Worm (Caenorhabditis elegans) whole organism, mixed stage, embryonic: ENCODE data around the gene F46B3.15.

Experiments used
- bed-3 ChIP-seq: fragments of 200-800 bp; sonication (Bioruptor generic); optimal IDR thresholded peaks from 3 replicates; lab custom pipeline; 2018; ENCODE audit warnings: mild to moderate bottlenecking, missing genetic modification characterization, moderate library complexity, missing compliant biosample characterization
- blmp-1 ChIP-seq: fragments of 150-350 bp; optimal IDR thresholded peaks from 2 replicates; lab custom pipeline; 2014; ENCODE audit warnings: missing biosample characterization, missing genetic modification characterization
- ceh-39 ChIP-seq: fragments of 150-350 bp; optimal IDR thresholded peaks from 2 replicates; lab custom pipeline; 2014; ENCODE audit warnings: missing biosample characterization, missing genetic modification characterization
- ceh-83 ChIP-seq: fragments of 200-800 bp; sonication (Bioruptor generic); optimal IDR thresholded peaks from 2 replicates; lab custom pipeline; 2018; ENCODE audit warnings: mild to moderate bottlenecking, missing genetic modification characterization, missing compliant biosample characterization
- ces-1 ChIP-seq: fragments of 150-350 bp; optimal IDR thresholded peaks from 2 replicates; lab custom pipeline; 2014; ENCODE audit warnings: missing biosample characterization, missing genetic modification reagents, missing genetic modification characterization
- cnd-1 ChIP-seq: fragments of 200-800 bp; sonication (Bioruptor generic); optimal IDR thresholded peaks from 2 replicates; lab custom pipeline; 2018; ENCODE audit warnings: mild to moderate bottlenecking, missing genetic modification characterization, missing compliant biosample characterization
- drap-1 ChIP-seq: fragments of 200-800 bp; sonication (Bioruptor generic); optimal IDR thresholded peaks from 3 replicates; lab custom pipeline; 2018; ENCODE audit warnings: mild to moderate bottlenecking, missing genetic modification characterization, missing compliant biosample characterization
- elt-1 ChIP-seq: sonication (generic microtip); optimal IDR thresholded peaks from 2 replicates; lab custom pipeline; 2017; ENCODE audit warnings: missing genetic modification characterization, mild to moderate bottlenecking, missing compliant biosample characterization, antibody characterized with exemption, moderate library complexity, borderline replicate concordance; ENCODE audit not compliant: insufficient read depth
- elt-3 ChIP-seq: fragments of 150-350 bp; optimal IDR thresholded peaks from 2 replicates; lab custom pipeline; 2014; ENCODE audit warnings: missing biosample characterization, missing genetic modification characterization
- flh-1 ChIP-seq: fragments of 200-800 bp; sonication (Bioruptor generic); optimal IDR thresholded peaks from 2 replicates; lab custom pipeline; 2018; ENCODE audit warnings: mild to moderate bottlenecking, missing genetic modification characterization, moderate library complexity, missing compliant biosample characterization
- ham-2 ChIP-seq: fragments of 200-800 bp; sonication (Bioruptor generic); optimal IDR thresholded peaks from 2 replicates; lab custom pipeline; 2018; ENCODE audit warnings: mild to moderate bottlenecking, missing genetic modification characterization, missing compliant biosample characterization
- hlh-1 ChIP-seq: fragments of 150-350 bp; optimal IDR thresholded peaks from 2 replicates; lab custom pipeline; 2014; ENCODE audit warnings: missing biosample characterization, missing genetic modification reagents, missing genetic modification characterization
- lin-13 ChIP-seq: fragments of 150-350 bp; optimal IDR thresholded peaks from 2 replicates; lab custom pipeline; 2014; ENCODE audit warnings: missing biosample characterization, missing genetic modification characterization
- lsy-2 ChIP-seq: fragments of 150-350 bp; optimal IDR thresholded peaks from 2 replicates; lab custom pipeline; 2014; ENCODE audit warnings: missing biosample characterization, missing genetic modification characterization
- mab-5 ChIP-seq: fragments of 150-350 bp; optimal IDR thresholded peaks from 2 replicates; lab custom pipeline; 2014; ENCODE audit warnings: missing biosample characterization, missing genetic modification characterization
- mep-1 ChIP-seq: fragments of 150-350 bp; optimal IDR thresholded peaks from 2 replicates; lab custom pipeline; 2017; ENCODE audit warnings: missing biosample characterization, missing genetic modification reagents, missing genetic modification characterization, inconsistent platforms
- mls-2 ChIP-seq: sonication (generic microtip); optimal IDR thresholded peaks from 2 replicates; lab custom pipeline; 2016; ENCODE audit warnings: mild to moderate bottlenecking, missing genetic modification characterization, moderate library complexity, missing compliant biosample characterization
- nhr-237 ChIP-seq: fragments of 150-350 bp; optimal IDR thresholded peaks from 2 replicates; lab custom pipeline; 2014; ENCODE audit warnings: missing biosample characterization, missing genetic modification characterization
- nhr-28 ChIP-seq: fragments of 150-350 bp; optimal IDR thresholded peaks from 2 replicates; lab custom pipeline; 2014; ENCODE audit warnings: missing biosample characterization, missing genetic modification characterization
- nhr-76 ChIP-seq: sonication (generic microtip); optimal IDR thresholded peaks from 2 replicates; lab custom pipeline; 2017; ENCODE audit warnings: missing biosample characterization, missing genetic modification characterization
- pha-4 ChIP-seq: fragments of 150-350 bp; optimal IDR thresholded peaks from 2 replicates; lab custom pipeline; 2018; ENCODE audit warnings: missing biosample characterization, missing genetic modification reagents, missing genetic modification characterization
- sem-2 ChIP-seq: fragments of 200-800 bp; sonication (Bioruptor generic); optimal IDR thresholded peaks from 2 replicates; lab custom pipeline; 2018; ENCODE audit warnings: mild to moderate bottlenecking, missing genetic modification characterization, missing compliant biosample characterization
- snpc-4 ChIP-seq: fragments of 150-350 bp; optimal IDR thresholded peaks from 2 replicates; lab custom pipeline; 2014; ENCODE audit warnings: missing biosample characterization, missing genetic modification characterization
- sptf-1 ChIP-seq: sonication (generic microtip); optimal IDR thresholded peaks from 2 replicates; lab custom pipeline; 2017; ENCODE audit warnings: mild to moderate bottlenecking, missing genetic modification characterization, moderate library complexity, missing compliant biosample characterization
- tbx-8 ChIP-seq: fragments of 200-800 bp; sonication (Bioruptor generic); optimal IDR thresholded peaks from 2 replicates; lab custom pipeline; 2018; ENCODE audit warnings: mild to moderate bottlenecking, missing genetic modification characterization, moderate library complexity, missing compliant biosample characterization
- unc-120 ChIP-seq: sonication (generic microtip); optimal IDR thresholded peaks from 2 replicates; lab custom pipeline; 2017; ENCODE audit warnings: missing genetic modification characterization, missing compliant biosample characterization; ENCODE audit not compliant: poor library complexity, severe bottlenecking
- unc-62 ChIP-seq: fragments of 150-350 bp; optimal IDR thresholded peaks from 2 replicates; lab custom pipeline; 2014; ENCODE audit warnings: missing biosample characterization, missing genetic modification reagents, missing genetic modification characterization
- ztf-11 ChIP-seq: fragments of 150-350 bp; optimal IDR thresholded peaks from 2 replicates; lab custom pipeline; 2014; ENCODE audit warnings: missing biosample characterization, missing genetic modification characterization

The F46B3.15 gene

ce11 chrV:20656626-20657025 is 23.1 kb upstream of the F46B3.15 start:
- TF ChIP-seq hlh-1 (tag; lab: Kevin White, UChicago) (peak; percentile 65), cnd-1 (tag; lab: Kevin White, UChicago) (peak; percentile 1), mab-5 (tag; lab: Kevin White, UChicago) (peak; percentile 69), unc-62 (GFP tag; lab: Kevin White, UChicago) (peak; percentile 86), lsy-2 (no peak)

DNA sequence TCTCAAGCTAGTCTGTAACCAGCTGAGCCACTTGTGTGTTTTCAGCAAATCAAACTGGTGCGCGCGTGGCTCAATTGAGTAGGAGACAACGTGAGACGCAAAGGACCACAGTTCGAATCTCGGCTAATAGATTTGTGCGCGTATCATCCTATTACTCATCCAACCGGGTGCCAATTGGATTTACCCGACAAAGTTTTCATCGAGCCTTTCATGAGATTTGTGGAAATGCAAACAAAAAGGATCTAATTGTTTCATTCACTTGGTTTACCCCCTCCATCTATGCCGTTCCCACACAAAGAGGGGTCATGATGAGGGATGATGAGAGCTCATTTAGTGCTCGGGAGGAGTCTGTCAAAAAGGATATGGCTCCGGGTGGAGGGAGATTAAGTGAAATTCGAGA is 21.7 kb upstream of the F46B3.15 start:
- TF ChIP-seq sptf-1 (tag; lab: Kevin White, UChicago) (no peak), ces-1 (GFP tag; lab: Kevin White, UChicago) (peak; percentile 92)

ce11 chrV:20654350-20654749 is 20.8 kb upstream of the F46B3.15 start, which contains the start of gene mnr-1:
Gene mnr-1 (plus strand): TSS chrV:20654650.
- TF ChIP-seq nhr-76 (tag; lab: Kevin White, UChicago) (no peak), ceh-39 (tag; lab: Kevin White, UChicago) (no peak), mls-2 (tag; lab: Kevin White, UChicago) (no peak), elt-1 (tag; lab: Kevin White, UChicago) (no peak), drap-1 (no peak), unc-120 (tag; lab: Kevin White, UChicago) (no peak), nhr-28 (tag; lab: Kevin White, UChicago) (no peak), elt-3 (tag; lab: Kevin White, UChicago) (no peak), snpc-4 (tag; lab: Kevin White, UChicago) (no peak), blmp-1 (tag; lab: Kevin White, UChicago) (no peak), hlh-1 (tag; lab: Kevin White, UChicago) (no peak), flh-1 (GFP tag; lab: Kevin White, UChicago) (no peak), pha-4 (no peak), nhr-237 (tag; lab: Kevin White, UChicago) (no peak), ztf-11 (tag; lab: Kevin White, UChicago) (no peak), bed-3 (GFP tag; lab: Kevin White, UChicago) (no peak)

ce11 chrV:20651923-20652322 is 18.4 kb upstream of the F46B3.15 start:
- TF ChIP-seq ces-1 (GFP tag; lab: Kevin White, UChicago) (peak; percentile 54), tbx-8 (no peak)

ce11 chrV:20648868-20649267 is 15.3 kb upstream of the F46B3.15 start:
- TF ChIP-seq sptf-1 (tag; lab: Kevin White, UChicago) (no peak), hlh-1 (tag; lab: Kevin White, UChicago) (no peak), ceh-39 (tag; lab: Kevin White, UChicago) (no peak)

DNA sequence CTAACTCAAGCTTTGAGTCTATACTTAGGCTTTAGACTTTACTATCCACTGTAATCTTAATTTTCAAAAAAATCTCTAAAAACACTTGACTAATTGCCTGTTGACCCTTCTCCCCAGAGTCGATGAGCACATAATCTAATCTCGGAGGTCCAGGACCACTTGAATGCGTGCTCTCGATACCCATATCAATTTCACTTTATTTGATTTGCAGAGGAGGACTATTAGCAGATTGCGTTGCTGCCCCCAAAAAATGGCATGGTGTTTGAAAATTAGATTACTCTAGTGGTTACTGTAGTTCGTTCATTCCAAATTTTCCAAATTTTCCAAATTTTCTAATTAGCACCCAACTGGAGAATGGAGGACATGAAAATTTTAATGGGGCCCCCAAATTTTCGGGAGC is 12.0 kb upstream of the F46B3.15 start:
- no peak for TF ChIP-seq sem-2 (GFP tag; lab: Kevin White, UChicago)
- TF ChIP-seq ces-1 (GFP tag; lab: Kevin White, UChicago) = peak; percentile 90

ce11 chrV:20641896-20642295 is 8.4 kb upstream of the F46B3.15 start, which contains the start of gene srxa-15:
Gene srxa-15 (plus strand): TSS chrV:20642196.
- no peak for TF ChIP-seq ceh-39 (tag; lab: Kevin White, UChicago)
- no peak for TF ChIP-seq drap-1
- no peak for TF ChIP-seq mep-1 (tag; lab: Kevin White, UChicago)
- TF ChIP-seq ceh-83 (GFP tag; lab: Kevin White, UChicago) = no peak
- TF ChIP-seq unc-120 (tag; lab: Kevin White, UChicago) = no peak
- TF ChIP-seq elt-3 (tag; lab: Kevin White, UChicago) = no peak
- no peak for TF ChIP-seq ham-2 (GFP tag; lab: Kevin White, UChicago)
- no peak for TF ChIP-seq mab-5 (tag; lab: Kevin White, UChicago)
- TF ChIP-seq sem-2 (GFP tag; lab: Kevin White, UChicago) = no peak
- no peak for TF ChIP-seq lsy-2
- no peak for TF ChIP-seq pha-4
- no peak for TF ChIP-seq cnd-1 (tag; lab: Kevin White, UChicago)
- TF ChIP-seq flh-1 (GFP tag; lab: Kevin White, UChicago) = no peak
- no peak for TF ChIP-seq lin-13 (tag; lab: Kevin White, UChicago)
- no peak for TF ChIP-seq mls-2 (tag; lab: Kevin White, UChicago)
